Worm (Caenorhabditis elegans) whole organism, young adult: ENCODE results near the gene kcc-3.
A peak's percentile ranks its signal among the peaks of the same experiment; 100 is the strongest.
"Not testable (repeated sequence)": the region's sequence is repeated elsewhere in the genome, so short reads cannot be mapped to it uniquely, and the experiment has no call there.

ENCODE experiments used
- B0019.2 ChIP-seq: fragments of 200-800 bp; sonication (Bioruptor generic); conservative IDR thresholded peaks from 2 replicates; pipeline ENCODE4 v1.3.6; 2022; ENCODE audit warnings: missing genetic modification reagents, missing genetic modification characterization, missing compliant biosample characterization
- B0336.3 ChIP-seq: fragments of 200-800 bp; sonication (Bioruptor generic); IDR thresholded peaks from 2 replicates; pipeline ENCODE4 v1.3.6; 2022; ENCODE audit warnings: missing genetic modification characterization, missing compliant biosample characterization
- F10E7.11 ChIP-seq: sonication (generic microtip); optimal IDR thresholded peaks from 2 replicates; lab custom pipeline; 2017; ENCODE audit warnings: mild to moderate bottlenecking, missing genetic modification characterization, moderate library complexity, missing compliant biosample characterization
- F33H1.4 ChIP-seq: fragments of 200-800 bp; sonication (Bioruptor generic); IDR thresholded peaks from 2 replicates; pipeline ENCODE4 v1.3.6; 2022; ENCODE audit warnings: missing genetic modification reagents, missing genetic modification characterization, missing compliant biosample characterization
- F52B5.7 ChIP-seq: sonication (generic microtip); optimal IDR thresholded peaks from 2 replicates; lab custom pipeline; 2016; ENCODE audit warnings: mild to moderate bottlenecking, missing genetic modification characterization, missing compliant biosample characterization
- K11D2.4 ChIP-seq: fragments of 200-800 bp; sonication (Bioruptor generic); IDR thresholded peaks from 2 replicates; pipeline ENCODE4 v1.3.6; 2022; ENCODE audit warnings: missing genetic modification reagents, missing genetic modification characterization, missing compliant biosample characterization
- Y56A3A.18 ChIP-seq: fragments of 200-800 bp; sonication (Bioruptor generic); IDR thresholded peaks from 2 replicates; pipeline ENCODE4 v1.3.6; 2022; ENCODE audit warnings: missing genetic modification reagents, missing genetic modification characterization, missing compliant biosample characterization
- Y79H2A.3 ChIP-seq: fragments of 200-800 bp; sonication (Bioruptor generic); conservative IDR thresholded peaks from 2 replicates; pipeline ENCODE4 v1.3.6; 2022; ENCODE audit warnings: missing genetic modification reagents, missing genetic modification characterization, missing compliant biosample characterization
- ama-1 ChIP-seq, 3 experiments: fragments of 150-350 bp in 1 of 3; sonication (generic microtip) in 2 of 3; optimal IDR thresholded peaks; 2 replicates each; lab custom pipeline; 2014 to 2018; ENCODE audit warnings: missing biosample characterization in 2 of 3, missing genetic modification characterization in 2 of 3, missing genetic modification reagents in 2 of 3
- aptf-2 ChIP-seq: fragments of 200-800 bp; sonication (Bioruptor generic); conservative IDR thresholded peaks from 2 replicates; pipeline ENCODE4 v1.3.6; 2022; ENCODE audit warnings: missing genetic modification reagents, missing genetic modification characterization, missing compliant biosample characterization
- aptf-3 ChIP-seq: fragments of 200-800 bp; sonication (Bioruptor generic); IDR thresholded peaks from 2 replicates; pipeline ENCODE4 v1.3.6; 2022; ENCODE audit warnings: missing genetic modification characterization, missing compliant biosample characterization
- attf-6 ChIP-seq: fragments of 200-800 bp; sonication (Bioruptor generic); IDR thresholded peaks from 2 replicates; pipeline ENCODE4 v1.3.6; 2022; ENCODE audit warnings: missing genetic modification reagents, missing genetic modification characterization, missing compliant biosample characterization
- bed-1 ChIP-seq: fragments of 200-800 bp; sonication (Bioruptor generic); IDR thresholded peaks from 2 replicates; pipeline ENCODE4 v1.3.6; 2022; ENCODE audit warnings: missing genetic modification reagents, missing genetic modification characterization, missing compliant biosample characterization
- bed-2 ChIP-seq: fragments of 200-800 bp; sonication (Bioruptor generic); IDR thresholded peaks from 2 replicates; pipeline ENCODE4 v1.3.6; 2022; ENCODE audit warnings: missing genetic modification reagents, missing genetic modification characterization, missing compliant biosample characterization
- ceh-79 ChIP-seq: sonication (generic microtip); optimal IDR thresholded peaks from 2 replicates; lab custom pipeline; 2017; ENCODE audit warnings: mild to moderate bottlenecking, missing genetic modification characterization, missing compliant biosample characterization
- dox-1 ChIP-seq: fragments of 200-800 bp; sonication (Bioruptor generic); IDR thresholded peaks from 2 replicates; pipeline ENCODE4 v1.3.6; 2022; ENCODE audit warnings: missing genetic modification reagents, missing genetic modification characterization, missing compliant biosample characterization
- hmg-1.2 ChIP-seq: fragments of 200-800 bp; sonication (Bioruptor generic); IDR thresholded peaks from 2 replicates; pipeline ENCODE4 v1.3.6; 2022; ENCODE audit warnings: missing genetic modification reagents, missing genetic modification characterization, missing compliant biosample characterization
- hrde-1 ChIP-seq: sonication (generic microtip); optimal IDR thresholded peaks from 2 replicates; lab custom pipeline; 2016; ENCODE audit warnings: missing genetic modification characterization, mild to moderate bottlenecking, missing compliant biosample characterization, moderate library complexity, missing genotype, missing genetic modification reagents, borderline replicate concordance
- lin-26 ChIP-seq: fragments of 200-800 bp; sonication (Bioruptor generic); IDR thresholded peaks from 2 replicates; pipeline ENCODE4 v1.3.6; 2022; ENCODE audit warnings: missing genetic modification reagents, missing genetic modification characterization, missing compliant biosample characterization
- lsy-27 ChIP-seq: sonication (generic microtip); optimal IDR thresholded peaks from 2 replicates; lab custom pipeline; 2017; ENCODE audit warnings: missing genetic modification characterization, mild to moderate bottlenecking, missing compliant biosample characterization, antibody characterized with exemption, missing genotype, borderline replicate concordance; ENCODE audit not compliant: insufficient read depth
- madf-6 ChIP-seq: fragments of 200-800 bp; sonication (Bioruptor generic); IDR thresholded peaks from 2 replicates; pipeline ENCODE4 v1.3.6; 2022; ENCODE audit warnings: missing genetic modification reagents, missing genetic modification characterization, missing compliant biosample characterization
- madf-8 ChIP-seq: fragments of 200-800 bp; sonication (Bioruptor generic); conservative IDR thresholded peaks from 2 replicates; pipeline ENCODE4 v1.3.6; 2022; ENCODE audit warnings: missing genetic modification reagents, missing genetic modification characterization, missing compliant biosample characterization
- mcd-1 ChIP-seq: fragments of 200-800 bp; sonication (Bioruptor generic); IDR thresholded peaks from 2 replicates; pipeline ENCODE4 v1.3.6; 2022; ENCODE audit warnings: missing genetic modification reagents, missing genetic modification characterization, missing compliant biosample characterization
- nfya-1 ChIP-seq: sonication (generic microtip); optimal IDR thresholded peaks from 2 replicates; lab custom pipeline; 2017; ENCODE audit warnings: antibody characterized with exemption, missing compliant biosample characterization, missing genetic modification characterization, borderline replicate concordance; ENCODE audit not compliant: insufficient read depth
- nfya-2 ChIP-seq: fragments of 200-800 bp; sonication (Bioruptor generic); IDR thresholded peaks from 2 replicates; pipeline ENCODE4 v1.3.6; 2022; ENCODE audit warnings: missing genetic modification reagents, missing genetic modification characterization, missing compliant biosample characterization
- nhr-80 ChIP-seq: sonication (generic microtip); optimal IDR thresholded peaks from 2 replicates; lab custom pipeline; 2016; ENCODE audit warnings: missing genetic modification characterization, missing compliant biosample characterization
- rcor-1 ChIP-seq: fragments of 200-800 bp; sonication (Bioruptor generic); IDR thresholded peaks from 2 replicates; pipeline ENCODE4 v1.3.6; 2022; ENCODE audit warnings: missing genetic modification reagents, missing genetic modification characterization, missing compliant biosample characterization
- snpc-4 ChIP-seq, 5 experiments: fragments of 150-350 bp in 1 of 5; sonication (generic microtip) in 4 of 5; optimal IDR thresholded peaks; 2 replicates each; lab custom pipeline; 2014 to 2018; ENCODE audit warnings: missing genetic modification characterization in 5 of 5, missing biosample characterization in 3 of 5, antibody characterized with exemption in 2 of 5, mild to moderate bottlenecking in 2 of 5, missing compliant biosample characterization in 2 of 5, missing genotype in 2 of 5, moderate library complexity in 2 of 5, missing genetic modification reagents in 1 of 5
- zim-3 ChIP-seq: sonication (generic microtip); optimal IDR thresholded peaks from 2 replicates; lab custom pipeline; 2017; ENCODE audit warnings: mild to moderate bottlenecking, missing genetic modification characterization, moderate library complexity, missing compliant biosample characterization
- ztf-25 ChIP-seq: fragments of 200-800 bp; sonication (Bioruptor generic); IDR thresholded peaks from 2 replicates; pipeline ENCODE4 v1.3.6; 2022; ENCODE audit warnings: missing genetic modification reagents, missing genetic modification characterization, missing compliant biosample characterization
- ztf-6 ChIP-seq: fragments of 200-800 bp; sonication (Bioruptor generic); IDR thresholded peaks from 2 replicates; pipeline ENCODE4 v1.3.6; 2022; ENCODE audit warnings: missing genetic modification reagents, missing genetic modification characterization, missing compliant biosample characterization

kcc-3 gene

DNA sequence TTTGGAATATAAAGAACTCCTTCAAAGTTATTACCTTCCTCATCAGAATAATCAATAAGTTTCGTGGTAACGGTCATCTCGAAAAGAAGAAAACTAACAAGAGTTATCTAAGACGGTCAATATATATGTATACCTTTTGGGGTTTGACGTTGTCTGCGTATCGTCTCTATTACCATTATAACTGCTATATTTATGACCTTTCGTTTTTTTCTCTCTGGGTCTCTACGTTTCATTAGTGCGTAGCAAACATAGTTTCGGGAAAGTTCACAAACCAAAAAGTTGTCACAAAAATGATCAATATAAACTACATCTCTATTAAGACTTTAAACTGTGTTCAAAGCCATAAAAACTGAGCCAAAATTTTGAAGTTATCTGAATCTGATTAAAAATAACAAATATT, 23.1 kb upstream of the kcc-3 start, which contains the start of gene D1022.4:
D1022.4 (minus strand) TSS at position 83 of the 400 bp plus-strand sequence.
- TF ChIP-seq nhr-80 (tag; lab: Kevin White, UChicago) (peak; percentile 30), hmg-1.2 (GFP tag; lab: Robert Waterston, UW) (peak; percentile 15; the same call in 1 of the 2 replicates), B0019.2 (GFP tag; lab: Robert Waterston, UW) (no peak)

DNA sequence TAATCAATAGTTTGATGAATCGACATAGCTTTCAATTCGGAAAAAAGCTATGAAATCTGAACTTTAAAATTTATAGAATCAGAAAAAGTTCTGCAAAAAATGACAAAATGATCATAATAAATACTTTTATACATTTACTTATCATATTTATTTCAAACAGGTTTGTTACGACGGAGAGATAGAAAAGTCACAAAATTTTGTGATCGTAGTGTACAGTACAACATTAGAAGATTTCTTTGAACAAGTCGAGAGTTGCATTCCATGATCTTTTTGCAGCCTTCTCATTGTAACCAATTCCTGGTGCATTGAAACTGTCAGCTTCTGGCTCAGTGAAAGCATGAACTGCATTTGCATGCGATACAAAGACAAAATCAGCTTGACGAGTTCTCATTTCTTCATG, 22.1 kb upstream of the kcc-3 start, which contains the start of gene D1022.3:
D1022.3 (minus strand) TSS at position 101 of the 400 bp plus-strand sequence.
- TF ChIP-seq attf-6 (GFP tag; lab: Robert Waterston, UW), result no peak
- no peak for TF ChIP-seq lsy-27 (tag; lab: Kevin White, UChicago)
- TF ChIP-seq nfya-2, result no peak
- no peak for TF ChIP-seq rcor-1 (GFP tag; lab: Robert Waterston, UW)
- no peak for TF ChIP-seq B0336.3 (GFP tag; lab: Robert Waterston, UW)
- TF ChIP-seq F52B5.7 (tag; lab: Kevin White, UChicago), result no peak
- no peak for TF ChIP-seq aptf-3 (GFP tag; lab: Robert Waterston, UW)
- no peak for TF ChIP-seq ztf-6 (GFP tag; lab: Robert Waterston, UW)
- no peak for TF ChIP-seq nfya-1
- no peak for TF ChIP-seq F10E7.11 (tag; lab: Kevin White, UChicago)
- no peak for TF ChIP-seq madf-6 (GFP tag; lab: Robert Waterston, UW)
- TF ChIP-seq hrde-1, result no peak
- no peak for TF ChIP-seq snpc-4 (GFP tag; optimal IDR thresholded peaks at IDR 0.05; lab: Kevin White, UChicago)
- no peak for TF ChIP-seq snpc-4 (tag; optimal IDR thresholded peaks at IDR 0.05; lab: Kevin White, UChicago)
- TF ChIP-seq mcd-1 (GFP tag; lab: Robert Waterston, UW), result no peak
- no peak for TF ChIP-seq lin-26 (GFP tag; lab: Robert Waterston, UW)
- TF ChIP-seq bed-2 (GFP tag; lab: Robert Waterston, UW), result no peak
- no peak for TF ChIP-seq ama-1 (optimal IDR thresholded peaks at IDR 0.05; lab: Kevin White, UChicago)
- no peak for TF ChIP-seq ama-1 (GFP tag; optimal IDR thresholded peaks at IDR 0.05; lab: Kevin White, UChicago)
- no peak for TF ChIP-seq Y56A3A.18 (GFP tag; lab: Robert Waterston, UW)
- TF ChIP-seq madf-8 (GFP tag; lab: Robert Waterston, UW), result no peak
- no peak for TF ChIP-seq F33H1.4 (GFP tag; lab: Robert Waterston, UW)

DNA sequence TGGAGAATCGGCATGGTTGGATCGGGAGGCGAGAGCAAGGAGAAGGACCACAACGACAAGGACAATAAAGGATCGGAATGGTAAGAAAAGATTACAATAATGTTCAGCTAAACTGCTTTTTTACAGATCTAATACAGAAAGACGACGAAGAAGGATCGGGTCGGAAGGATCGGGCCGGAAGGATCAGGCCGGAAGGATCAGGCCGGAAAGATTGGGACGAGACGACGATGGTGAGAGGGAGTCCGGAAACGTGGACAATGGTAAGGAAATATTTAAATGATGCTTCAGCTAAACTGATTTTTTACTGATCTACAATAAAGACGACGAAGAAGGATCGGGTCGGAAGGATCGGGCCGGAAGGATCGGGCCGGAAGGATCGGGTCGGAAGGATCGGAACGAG, 12.6 kb upstream of the kcc-3 start:
- TF ChIP-seq K11D2.4 (GFP tag; lab: Robert Waterston, UW) (0 out of 2 replicates have a peak, but pooled peaks have one; percentile 10), aptf-2 (0 out of 2 replicates have a peak, but pooled peaks have one; percentile 33), ztf-25 (GFP tag; lab: Robert Waterston, UW) (0 out of 2 replicates have a peak, but pooled peaks have one; percentile 3), dox-1 (GFP tag; lab: Robert Waterston, UW) (peak; percentile 51), Y79H2A.3 (0 out of 2 replicates have a peak, but pooled peaks have one; percentile 43)

DNA sequence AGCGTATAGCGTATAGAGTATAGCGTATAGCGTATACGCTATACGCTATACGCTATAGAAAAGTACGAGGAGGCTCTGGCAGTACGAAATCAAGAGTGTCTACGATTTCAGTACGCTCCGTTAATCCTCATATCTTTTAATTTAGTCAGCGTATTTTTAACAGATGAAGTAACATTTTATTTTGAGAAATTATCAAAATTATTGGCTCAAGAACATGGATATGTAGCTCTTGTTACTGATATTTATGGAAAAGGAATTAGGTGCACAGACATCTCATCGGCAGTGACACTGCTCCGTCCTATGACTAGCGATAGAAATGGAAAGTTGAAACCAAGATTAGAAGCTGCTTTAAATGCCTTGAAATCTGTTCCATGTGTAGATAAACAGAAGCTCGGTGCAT, 876 bp upstream of the kcc-3 start, which contains the start of gene K02A2.1:
K02A2.1 (plus strand) TSS at position 301 of the 400 bp plus-strand sequence.
- TF ChIP-seq zim-3 (tag; lab: Kevin White, UChicago); bed-1 (GFP tag; lab: Robert Waterston, UW); ceh-79 (tag; lab: Kevin White, UChicago): not testable (repeated sequence)
- TF ChIP-seq, all 124 proteins: peak for 0; not testable (repeated sequence) for 124
